Worm (Caenorhabditis elegans) whole organism, early embryonic: ENCODE measurements around the gene tag-335.

Source experiments
- B0310.2 ChIP-seq: sonication (generic microtip); optimal IDR thresholded peaks from 2 replicates; lab custom pipeline; 2016; ENCODE audit warnings: mild to moderate bottlenecking, missing genetic modification characterization, missing compliant biosample characterization
- F13C5.2 ChIP-seq: sonication (generic microtip); optimal IDR thresholded peaks from 2 replicates; lab custom pipeline; 2017; ENCODE audit warnings: mild to moderate bottlenecking, missing genetic modification characterization, inconsistent platforms, missing compliant biosample characterization
- aly-1 ChIP-seq: sonication (generic microtip); optimal IDR thresholded peaks from 2 replicates; lab custom pipeline; 2016; ENCODE audit warnings: missing genetic modification characterization, missing compliant biosample characterization
- ama-1 ChIP-seq: fragments of 150-350 bp; optimal IDR thresholded peaks from 2 replicates; lab custom pipeline; 2014
- ceh-13 ChIP-seq: fragments of 200-800 bp; sonication (Bioruptor generic); optimal IDR thresholded peaks from 2 replicates; lab custom pipeline; 2018; ENCODE audit warnings: mild to moderate bottlenecking, missing genetic modification characterization, missing compliant biosample characterization
- ceh-36 ChIP-seq: sonication (generic microtip); optimal IDR thresholded peaks from 2 replicates; lab custom pipeline; 2016; ENCODE audit warnings: missing genetic modification characterization, inconsistent platforms, missing compliant biosample characterization
- ets-7 ChIP-seq: sonication (generic microtip); optimal IDR thresholded peaks from 2 replicates; lab custom pipeline; 2016; ENCODE audit warnings: missing genotype, missing genetic modification characterization, missing compliant biosample characterization
- flt-1 ChIP-seq: fragments of 200-800 bp; sonication (Bioruptor generic); IDR thresholded peaks from 2 replicates; pipeline ENCODE4 v1.3.6; 2022; ENCODE audit warnings: missing genetic modification characterization, missing compliant biosample characterization
- hmbx-1 ChIP-seq: sonication (generic microtip); optimal IDR thresholded peaks from 2 replicates; lab custom pipeline; 2016; ENCODE audit warnings: mild to moderate bottlenecking, missing genetic modification characterization, missing compliant biosample characterization
- hmg-4 ChIP-seq: fragments of 200-800 bp; sonication (Bioruptor generic); optimal IDR thresholded peaks from 2 replicates; lab custom pipeline; 2018; ENCODE audit warnings: mild to moderate bottlenecking, missing genetic modification characterization, missing compliant biosample characterization
- hnd-1 ChIP-seq: sonication (generic microtip); optimal IDR thresholded peaks from 2 replicates; lab custom pipeline; 2016; ENCODE audit warnings: missing genetic modification characterization, missing compliant biosample characterization
- pes-1 ChIP-seq: fragments of 200-800 bp; sonication (Bioruptor generic); IDR thresholded peaks from 2 replicates; pipeline ENCODE4 v1.3.6; 2022; ENCODE audit warnings: missing genetic modification reagents, missing genetic modification characterization, missing compliant biosample characterization
- scrt-1 ChIP-seq: fragments of 200-800 bp; sonication (Bioruptor generic); IDR thresholded peaks from 2 replicates; pipeline ENCODE4 v1.3.6; 2022; ENCODE audit warnings: missing genetic modification characterization, missing compliant biosample characterization
- sea-1 ChIP-seq: fragments of 200-800 bp; sonication (Bioruptor generic); conservative IDR thresholded peaks from 2 replicates; pipeline ENCODE4 v1.3.6; 2022; ENCODE audit warnings: missing genetic modification characterization, missing compliant biosample characterization
- tbx-11 ChIP-seq: fragments of 200-800 bp; sonication (Bioruptor generic); IDR thresholded peaks from 2 replicates; pipeline ENCODE4 v1.3.6; 2022; ENCODE audit warnings: missing genetic modification characterization, missing compliant biosample characterization
- tbx-37 ChIP-seq: fragments of 200-800 bp; sonication (Bioruptor generic); conservative IDR thresholded peaks from 2 replicates; pipeline ENCODE4 v1.3.6; 2022; ENCODE audit warnings: missing genetic modification reagents, missing genetic modification characterization, missing compliant biosample characterization
- tra-4 ChIP-seq: sonication (generic microtip); optimal IDR thresholded peaks from 2 replicates; lab custom pipeline; 2017; ENCODE audit warnings: missing genetic modification characterization, missing compliant biosample characterization

The tag-335 gene

ce11 chrIV:12244706-12245105 lies 33.7 kb downstream of the tag-335 start, which contains the start of gene sre-15:
Gene sre-15 (minus strand): TSS chrIV:12244806.
- no peak for TF ChIP-seq ceh-36
- TF ChIP-seq hmg-4, result no peak
- TF ChIP-seq aly-1 (tag; lab: Kevin White, UChicago), result no peak
- TF ChIP-seq pes-1, result no peak
- TF ChIP-seq hnd-1, result no peak
- no peak for TF ChIP-seq ets-7
- TF ChIP-seq tbx-37, result no peak
- no peak for TF ChIP-seq tra-4
- TF ChIP-seq B0310.2 (tag; lab: Kevin White, UChicago), result no peak
- TF ChIP-seq scrt-1, result no peak
- no peak for TF ChIP-seq ama-1 (lab: Kevin White, UChicago)
- TF ChIP-seq F13C5.2 (tag; lab: Kevin White, UChicago), result no peak
- no peak for TF ChIP-seq sea-1 (GFP tag; lab: Robert Waterston, UW)
- TF ChIP-seq ceh-13 (GFP tag; lab: Kevin White, UChicago), result no peak
- TF ChIP-seq flt-1 (GFP tag; lab: Robert Waterston, UW), result no peak

ce11 chrIV:12238851-12239250 lies 39.5 kb downstream of the tag-335 start, which contains the start of gene sre-19:
Gene sre-19 (minus strand): TSS chrIV:12238951.
- TF ChIP-seq ets-7 (no peak), tbx-11 (GFP tag; lab: Robert Waterston, UW) (no peak), ama-1 (lab: Kevin White, UChicago) (no peak), aly-1 (tag; lab: Kevin White, UChicago) (no peak), hmbx-1 (tag; lab: Kevin White, UChicago) (no peak), tbx-37 (no peak), F13C5.2 (tag; lab: Kevin White, UChicago) (no peak), tra-4 (no peak), B0310.2 (tag; lab: Kevin White, UChicago) (no peak), pes-1 (no peak), ceh-36 (no peak), hmg-4 (no peak)

ce11 chrIV:12236011-12236410 lies 42.4 kb downstream of the tag-335 start, which contains the start of gene sre-16:
Gene sre-16 (minus strand): TSS chrIV:12236111.
- TF ChIP-seq ama-1 (lab: Kevin White, UChicago) (no peak), aly-1 (tag; lab: Kevin White, UChicago) (no peak), tra-4 (no peak), hnd-1 (no peak), ceh-36 (no peak), pes-1 (no peak)

ce11 chrIV:12229679-12230078 lies 48.7 kb downstream of the tag-335 start, which contains the start of gene sre-18:
Gene sre-18 (minus strand): TSS chrIV:12229779.
- no peak for TF ChIP-seq tbx-37
- no peak for TF ChIP-seq B0310.2 (tag; lab: Kevin White, UChicago)
- no peak for TF ChIP-seq flt-1 (GFP tag; lab: Robert Waterston, UW)

- TF ChIP-seq ceh-36 (no peak), sea-1 (GFP tag; lab: Robert Waterston, UW) (no peak), aly-1 (tag; lab: Kevin White, UChicago) (no peak), pes-1 (no peak), tra-4 (no peak), ama-1 (lab: Kevin White, UChicago) (no peak), ets-7 (no peak), tbx-37 (no peak), scrt-1 (no peak), F13C5.2 (tag; lab: Kevin White, UChicago) (no peak), tbx-11 (GFP tag; lab: Robert Waterston, UW) (no peak), ceh-13 (GFP tag; lab: Kevin White, UChicago) (no peak), hmg-4 (no peak), hmbx-1 (tag; lab: Kevin White, UChicago) (no peak), hnd-1 (no peak), flt-1 (GFP tag; lab: Robert Waterston, UW) (no peak), B0310.2 (tag; lab: Kevin White, UChicago) (no peak)
These were observed 51.4 kb downstream of the tag-335 start, which contains the start of gene mlt-3 for ce11 chrIV:12227012-12227411. Gene mlt-3 (minus strand): TSS chrIV:12227112.
